Fruit fly (Drosophila melanogaster): ENCODE measurements around the gene CG12398.

DNA sequence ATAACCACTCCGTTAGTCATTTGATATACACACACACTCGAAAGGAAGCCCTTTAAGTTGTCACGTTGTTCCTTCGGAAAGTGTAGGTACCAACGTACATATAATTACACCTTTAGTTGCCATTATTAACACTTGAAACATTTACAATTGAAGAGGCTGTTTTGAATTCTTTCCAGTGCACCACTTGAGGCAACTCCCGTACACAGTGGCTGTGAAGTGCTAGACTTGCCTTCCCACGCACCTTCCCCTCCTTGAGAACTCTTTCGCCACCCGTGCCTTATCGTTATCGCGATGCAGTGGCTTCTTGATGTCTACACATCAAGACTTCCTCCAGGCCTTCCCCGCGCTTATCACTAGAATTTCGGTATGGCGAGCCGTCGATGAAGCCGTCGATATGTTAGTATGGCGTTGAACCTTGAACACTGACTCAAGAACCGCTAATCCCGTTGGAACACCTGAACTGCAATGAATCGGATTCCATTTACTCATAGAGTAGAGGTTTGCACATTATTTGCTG, 37.8 kb upstream of the CG12398 start:
- no peak for TF ChIP-seq gl (tag; optimal IDR thresholded peaks at IDR 0.05)
- TF ChIP-seq CG9948 (tag; optimal IDR thresholded peaks at IDR 0.05): no peak

Data from whole organism, pupa.